Worm (Caenorhabditis elegans) whole organism, mixed stage, embryonic: ENCODE data around the gene Y51H7C.10.

Source experiments
- M03D4.4 ChIP-seq: sonication (generic microtip); optimal IDR thresholded peaks from 2 replicates; lab custom pipeline; 2017; ENCODE audit warnings: mild to moderate bottlenecking, missing genetic modification characterization, missing compliant biosample characterization
- bed-3 ChIP-seq: fragments of 200-800 bp; sonication (Bioruptor generic); optimal IDR thresholded peaks from 3 replicates; lab custom pipeline; 2018; ENCODE audit warnings: mild to moderate bottlenecking, missing genetic modification characterization, moderate library complexity, missing compliant biosample characterization
- elt-3 ChIP-seq: fragments of 150-350 bp; optimal IDR thresholded peaks from 2 replicates; lab custom pipeline; 2014; ENCODE audit warnings: missing biosample characterization, missing genetic modification characterization
- lsy-2 ChIP-seq: fragments of 150-350 bp; optimal IDR thresholded peaks from 2 replicates; lab custom pipeline; 2014; ENCODE audit warnings: missing biosample characterization, missing genetic modification characterization
- mab-5 ChIP-seq: fragments of 150-350 bp; optimal IDR thresholded peaks from 2 replicates; lab custom pipeline; 2014; ENCODE audit warnings: missing biosample characterization, missing genetic modification characterization
- mls-2 ChIP-seq: sonication (generic microtip); optimal IDR thresholded peaks from 2 replicates; lab custom pipeline; 2016; ENCODE audit warnings: mild to moderate bottlenecking, missing genetic modification characterization, moderate library complexity, missing compliant biosample characterization
- nhr-237 ChIP-seq: fragments of 150-350 bp; optimal IDR thresholded peaks from 2 replicates; lab custom pipeline; 2014; ENCODE audit warnings: missing biosample characterization, missing genetic modification characterization
- pha-4 ChIP-seq: fragments of 150-350 bp; optimal IDR thresholded peaks from 2 replicates; lab custom pipeline; 2018; ENCODE audit warnings: missing biosample characterization, missing genetic modification reagents, missing genetic modification characterization
- tbx-8 ChIP-seq: fragments of 200-800 bp; sonication (Bioruptor generic); optimal IDR thresholded peaks from 2 replicates; lab custom pipeline; 2018; ENCODE audit warnings: mild to moderate bottlenecking, missing genetic modification characterization, moderate library complexity, missing compliant biosample characterization
- unc-62 ChIP-seq: fragments of 150-350 bp; optimal IDR thresholded peaks from 2 replicates; lab custom pipeline; 2014; ENCODE audit warnings: missing biosample characterization, missing genetic modification reagents, missing genetic modification characterization

- TF ChIP-seq tbx-8 (no peak), mab-5 (tag; lab: Kevin White, UChicago) (no peak), mls-2 (no peak), unc-62 (GFP tag; lab: Kevin White, UChicago) (no peak), nhr-237 (tag; lab: Kevin White, UChicago) (no peak), lsy-2 (no peak), M03D4.4 (tag; lab: Kevin White, UChicago) (no peak), pha-4 (tag; lab: Kevin White, UChicago) (no peak), bed-3 (no peak), elt-3 (tag; lab: Kevin White, UChicago) (no peak)
Measured at ce11 chrII:1441479-1441878, 17.9 kb upstream of the Y51H7C.10 start.
